Worm (Caenorhabditis elegans) whole organism, L2 larva: Measurements from ENCODE around the gene F43C11.7.

ENCODE experiments used
- mab-5 ChIP-seq: fragments of 150-350 bp; optimal IDR thresholded peaks from 2 replicates; lab custom pipeline; 2014; ENCODE audit warnings: missing biosample characterization, missing genetic modification characterization
- nhr-237 ChIP-seq: fragments of 150-350 bp; optimal IDR thresholded peaks from 2 replicates; lab custom pipeline; 2014; ENCODE audit warnings: missing biosample characterization, missing genetic modification characterization
- sem-4 ChIP-seq: fragments of 150-350 bp; optimal IDR thresholded peaks from 2 replicates; lab custom pipeline; 2014; ENCODE audit warnings: missing biosample characterization, missing genetic modification reagents, missing genetic modification characterization
- unc-55 ChIP-seq: fragments of 150-350 bp; sonication (generic microtip); optimal IDR thresholded peaks from 3 replicates; lab custom pipeline; 2014; ENCODE audit warnings: missing biosample characterization, missing genetic modification reagents, missing genetic modification characterization

DNA sequence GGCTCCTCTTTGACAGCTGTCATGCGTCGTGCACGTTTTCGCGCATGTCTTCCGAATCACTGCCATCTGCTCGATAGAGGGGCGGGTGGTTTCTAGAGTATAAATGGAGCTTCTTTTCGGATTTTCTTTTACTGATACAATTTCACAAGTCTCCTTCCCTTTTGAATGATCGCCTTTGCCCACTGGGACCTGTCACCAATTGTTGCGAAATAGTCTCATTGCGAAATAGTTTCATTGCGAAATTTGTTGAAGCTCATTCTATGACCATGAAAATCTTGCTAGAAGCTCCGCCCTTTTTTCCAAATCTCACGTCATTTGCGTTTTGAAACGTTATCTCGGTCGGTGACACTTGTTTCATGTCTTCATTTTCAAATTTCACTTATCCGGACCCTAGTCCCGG lies 46.3 kb upstream of the F43C11.7 start:
- no peak for TF ChIP-seq nhr-237 (tag; lab: Kevin White, UChicago)
- peak; percentile 2 for TF ChIP-seq mab-5 (tag; lab: Kevin White, UChicago)
- peak; percentile 72 for TF ChIP-seq unc-55
- no peak for TF ChIP-seq sem-4 (tag; lab: Kevin White, UChicago)
